Fruit fly (Drosophila melanogaster) Kc167 (cell line): ENCODE results near the gene B9d2.

Experiments
- psq ChIP-seq: fragments of >200 bp; optimal IDR thresholded peaks from 2 replicates; lab custom pipeline; 2017; ENCODE audit warnings: missing external identifiers
- ttk ChIP-seq: sonication (Bioruptor generic); optimal IDR thresholded peaks from 2 replicates; lab custom pipeline; 2017; ENCODE audit warnings: missing external identifiers

dm6 chr2L:6082936-6083627, 47.4 kb downstream of the B9d2 start:
- no peak for TF ChIP-seq psq
- TF ChIP-seq ttk (lab: Kevin White, UChicago): no peak
